Fruit fly (Drosophila melanogaster): ENCODE measurements around the gene Reck.
A peak's percentile ranks its signal among the peaks of the same experiment; 100 is the strongest.

The Reck gene

dm6 chr3L:15021008-15021407, 7.1 kb upstream of the Reck start:
- TF ChIP-seq Sox102F (GFP tag; optimal IDR thresholded peaks at IDR 0.05) (no peak), Sox14 (GFP tag; optimal IDR thresholded peaks at IDR 0.05) (no peak), esn (GFP tag; optimal IDR thresholded peaks at IDR 0.05) (no peak), pdm3 (GFP tag; optimal IDR thresholded peaks at IDR 0.05) (no peak), CG16779 (tag; optimal IDR thresholded peaks at IDR 0.05) (no peak), Hr39 (GFP tag; optimal IDR thresholded peaks at IDR 0.05) (no peak), CG6808 (GFP tag; optimal IDR thresholded peaks at IDR 0.05) (no peak), CG32006 (GFP tag; optimal IDR thresholded peaks at IDR 0.05) (no peak), CG10669 (GFP tag; optimal IDR thresholded peaks at IDR 0.05) (no peak), eg (GFP tag; IDR thresholded peaks at IDR 0.05) (no peak), Met (GFP tag; optimal IDR thresholded peaks at IDR 0.05) (no peak), CG3919 (GFP tag; optimal IDR thresholded peaks at IDR 0.05) (no peak), CG11902 (GFP tag; optimal IDR thresholded peaks at IDR 0.05) (no peak), salr (GFP tag; optimal IDR thresholded peaks at IDR 0.05) (no peak), ss (GFP tag; optimal IDR thresholded peaks at IDR 0.05) (no peak), Hr38 (GFP tag; optimal IDR thresholded peaks at IDR 0.05) (no peak), Lpt (GFP tag; optimal IDR thresholded peaks at IDR 0.05) (no peak), CG8119 (GFP tag; IDR thresholded peaks at IDR 0.05) (no peak)

dm6 chr3L:15013296-15013695, 566 bp downstream of the Reck start:
- peak; percentile 12 for TF ChIP-seq OdsH (GFP tag; optimal IDR thresholded peaks at IDR 0.05)
- peak; percentile 13 for TF ChIP-seq Eip75B (GFP tag; optimal IDR thresholded peaks at IDR 0.05)
- TF ChIP-seq svp (GFP tag): peak; percentile 51
- TF ChIP-seq fd59A (GFP tag; optimal IDR thresholded peaks at IDR 0.05): peak; percentile 21
- TF ChIP-seq CG6276 (GFP tag; optimal IDR thresholded peaks at IDR 0.05): peak; percentile 51
- peak; percentile 62 for TF ChIP-seq CG6808 (GFP tag; optimal IDR thresholded peaks at IDR 0.05)
- TF ChIP-seq acj6 (GFP tag; optimal IDR thresholded peaks at IDR 0.05): peak; percentile 39
- TF ChIP-seq CG16779 (tag; optimal IDR thresholded peaks at IDR 0.05): peak; percentile 8
- TF ChIP-seq cyc (GFP tag; optimal IDR thresholded peaks at IDR 0.05): peak; percentile 2
- TF ChIP-seq CG8632 (GFP tag; optimal IDR thresholded peaks at IDR 0.05): peak; percentile 35
- peak; percentile 50 for TF ChIP-seq dsx (GFP tag; optimal IDR thresholded peaks at IDR 0.05; ENCODE audit: poor library complexity, severe bottlenecking)
- TF ChIP-seq Ets96B (tag; optimal IDR thresholded peaks at IDR 0.05): peak; percentile 67
- no peak for TF ChIP-seq CG6792 (GFP tag; optimal IDR thresholded peaks at IDR 0.05)
- TF ChIP-seq ss (GFP tag; optimal IDR thresholded peaks at IDR 0.05): peak; percentile 23 to 62
- TF ChIP-seq CG4318 (GFP tag; optimal IDR thresholded peaks at IDR 0.05): peak; percentile 15
- 0 out of 3 replicates have a peak, but pooled peaks have one; percentile 28 for TF ChIP-seq eg (GFP tag; IDR thresholded peaks at IDR 0.05)
- no peak for TF ChIP-seq dac (GFP tag; optimal IDR thresholded peaks at IDR 0.05)
- TF ChIP-seq esn (GFP tag; optimal IDR thresholded peaks at IDR 0.05): no peak
- TF ChIP-seq pdm3 (GFP tag; optimal IDR thresholded peaks at IDR 0.05): peak; percentile 39
- no peak for TF ChIP-seq CG11902 (GFP tag; optimal IDR thresholded peaks at IDR 0.05)
- TF ChIP-seq fd85E (GFP tag; optimal IDR thresholded peaks at IDR 0.05): no peak
- TF ChIP-seq CG6854 (GFP tag; optimal IDR thresholded peaks at IDR 0.05): no peak
- TF ChIP-seq salr (GFP tag; optimal IDR thresholded peaks at IDR 0.05): peak in 1 of 2 experiments; percentile 31
- no peak for TF ChIP-seq Ets21C (GFP tag; optimal IDR thresholded peaks at IDR 0.05)
- no peak for TF ChIP-seq Smox (GFP tag; optimal IDR thresholded peaks at IDR 0.05)
- peak; percentile 3 for TF ChIP-seq topi (GFP tag; optimal IDR thresholded peaks at IDR 0.05)
- TF ChIP-seq Eip93F (GFP tag; optimal IDR thresholded peaks at IDR 0.05): no peak
- TF ChIP-seq CG11294 (GFP tag; IDR thresholded peaks at IDR 0.05): no peak
- no peak for TF ChIP-seq CG3919 (GFP tag; optimal IDR thresholded peaks at IDR 0.05)
- TF ChIP-seq net (GFP tag; optimal IDR thresholded peaks at IDR 0.05): no peak
- peak; percentile 75 for TF ChIP-seq Eip78C (GFP tag)
- TF ChIP-seq Met (GFP tag; optimal IDR thresholded peaks at IDR 0.05): peak; percentile 3
- peak; percentile 42 for TF ChIP-seq achi (GFP tag; optimal IDR thresholded peaks at IDR 0.05)
- TF ChIP-seq Blimp-1 (GFP tag; optimal IDR thresholded peaks at IDR 0.05): no peak
- TF ChIP-seq CG8319 (GFP tag; optimal IDR thresholded peaks at IDR 0.05): no peak
- TF ChIP-seq CG15336 (GFP tag; IDR thresholded peaks at IDR 0.05): peak; percentile 26; the same call in 1 of the 2 replicates
- peak; percentile 24 for TF ChIP-seq spab (GFP tag; optimal IDR thresholded peaks at IDR 0.05)
- TF ChIP-seq CG9139 (GFP tag; optimal IDR thresholded peaks at IDR 0.05): no peak
- TF ChIP-seq lz (GFP tag; optimal IDR thresholded peaks at IDR 0.05): peak; percentile 15
- TF ChIP-seq CG7368 (GFP tag; optimal IDR thresholded peaks at IDR 0.05): peak; percentile 6
- TF ChIP-seq CG31627 (GFP tag; optimal IDR thresholded peaks at IDR 0.05): no peak
- TF ChIP-seq Sox14 (GFP tag; optimal IDR thresholded peaks at IDR 0.05): peak; percentile 40

All from whole organism, prepupa.